Worm (Caenorhabditis elegans) whole organism, L3 larva: ENCODE measurements around the gene mab-7.

ENCODE experiments used
- R02D3.7 ChIP-seq: fragments of 150-350 bp; optimal IDR thresholded peaks from 2 replicates; lab custom pipeline; 2014; ENCODE audit warnings: missing biosample characterization, missing genetic modification characterization
- aly-2 ChIP-seq: fragments of 150-350 bp; optimal IDR thresholded peaks from 2 replicates; lab custom pipeline; 2014; ENCODE audit warnings: missing biosample characterization, missing genetic modification characterization
- egl-27 ChIP-seq: sonication (generic microtip); optimal IDR thresholded peaks from 4 replicates; lab custom pipeline; 2017; ENCODE audit warnings: missing biosample characterization, missing genetic modification reagents, missing genetic modification characterization
- fos-1 ChIP-seq: fragments of 150-350 bp; optimal IDR thresholded peaks from 2 replicates; lab custom pipeline; 2014; ENCODE audit warnings: missing biosample characterization, missing genetic modification characterization
- lin-15B ChIP-seq: fragments of 150-350 bp; optimal IDR thresholded peaks from 2 replicates; lab custom pipeline; 2014; ENCODE audit warnings: missing biosample characterization, missing genetic modification characterization
- mdl-1 ChIP-seq: fragments of 150-350 bp; optimal IDR thresholded peaks from 2 replicates; lab custom pipeline; 2014; ENCODE audit warnings: missing biosample characterization, missing genetic modification characterization
- nhr-11 ChIP-seq: fragments of 150-350 bp; optimal IDR thresholded peaks from 2 replicates; lab custom pipeline; 2014; ENCODE audit warnings: missing biosample characterization, missing genetic modification characterization
- nhr-12 ChIP-seq: fragments of 150-350 bp; optimal IDR thresholded peaks from 2 replicates; lab custom pipeline; 2014; ENCODE audit warnings: missing biosample characterization, missing genetic modification characterization
- nhr-237 ChIP-seq: fragments of 150-350 bp; optimal IDR thresholded peaks from 2 replicates; lab custom pipeline; 2014; ENCODE audit warnings: missing biosample characterization, missing genetic modification characterization
- nhr-25 ChIP-seq: sonication (generic microtip); optimal IDR thresholded peaks from 2 replicates; lab custom pipeline; 2017; ENCODE audit warnings: missing biosample characterization, missing genetic modification characterization
- nhr-76 ChIP-seq: fragments of 150-350 bp; sonication (generic microtip); optimal IDR thresholded peaks from 5 replicates; lab custom pipeline; 2014; ENCODE audit warnings: missing biosample characterization, missing genetic modification characterization
- pqm-1 ChIP-seq: fragments of 150-350 bp; optimal IDR thresholded peaks from 2 replicates; lab custom pipeline; 2017; ENCODE audit warnings: missing biosample characterization, missing genetic modification characterization, inconsistent platforms
- snpc-4 ChIP-seq: fragments of 150-350 bp; optimal IDR thresholded peaks from 2 replicates; lab custom pipeline; 2014; ENCODE audit warnings: missing biosample characterization, missing genetic modification characterization
- ztf-11 ChIP-seq: fragments of 150-350 bp; optimal IDR thresholded peaks from 2 replicates; lab custom pipeline; 2014; ENCODE audit warnings: missing biosample characterization, missing genetic modification characterization

ce11 chrX:859401-859800 lies 38.4 kb downstream of the mab-7 start, which contains the start of gene F56F10.2:
- TF ChIP-seq nhr-237 (tag; lab: Kevin White, UChicago) (no peak), mdl-1 (no peak), aly-2 (tag; lab: Kevin White, UChicago) (no peak), fos-1 (no peak), egl-27 (tag; lab: Kevin White, UChicago) (no peak), nhr-12 (tag; lab: Kevin White, UChicago) (no peak), snpc-4 (tag; lab: Kevin White, UChicago) (no peak), nhr-76 (tag; lab: Kevin White, UChicago) (no peak), lin-15B (no peak), nhr-11 (tag; lab: Kevin White, UChicago) (no peak), pqm-1 (tag; lab: Kevin White, UChicago) (no peak), ztf-11 (no peak), nhr-25 (tag; lab: Kevin White, UChicago) (no peak), R02D3.7 (tag; lab: Kevin White, UChicago) (no peak)
